Fruit fly (Drosophila melanogaster): ENCODE results near the gene CG42337.

dm6 chr3L:21202029-21202776 is 9.0 kb upstream of the CG42337 start:
- TF ChIP-seq CG17806 (tag; optimal IDR thresholded peaks at IDR 0.05) (no peak), Ets98B (GFP tag; IDR thresholded peaks at IDR 0.05) (no peak)

Measured in whole organism, pupa.